Worm (Caenorhabditis elegans): ENCODE results near the gene hlh-3.
A peak's percentile ranks its signal among the peaks of the same experiment; 100 is the strongest.

ce11 chrII:9117789-9118242 is 31.4 kb downstream of the hlh-3 start:
- TF ChIP-seq R02D3.7 (tag; optimal IDR thresholded peaks at IDR 0.05): no peak
- no peak for TF ChIP-seq skn-1 (tag; optimal IDR thresholded peaks at IDR 0.05)
- TF ChIP-seq nhr-23 (tag; optimal IDR thresholded peaks at IDR 0.05): no peak
- no peak for TF ChIP-seq nhr-25 (tag; optimal IDR thresholded peaks at IDR 0.05)
- peak; percentile 50 for TF ChIP-seq pqm-1 (tag; optimal IDR thresholded peaks at IDR 0.05)
- TF ChIP-seq pha-4 (tag; optimal IDR thresholded peaks at IDR 0.05): peak; percentile 35
- TF ChIP-seq fos-1 (tag; optimal IDR thresholded peaks at IDR 0.05): no peak
